Worm (Caenorhabditis elegans) whole organism, L2 larva: Measurements from ENCODE around the gene decr-1.2.
A peak's percentile ranks its signal among the peaks of the same experiment; 100 is the strongest.

ENCODE experiments used
- C34F6.9 ChIP-seq: fragments of 150-350 bp; optimal IDR thresholded peaks from 2 replicates; lab custom pipeline; 2014; ENCODE audit warnings: missing biosample characterization, missing genetic modification characterization
- F13H6.1 ChIP-seq: sonication (generic microtip); optimal IDR thresholded peaks from 2 replicates; lab custom pipeline; 2016; ENCODE audit warnings: missing genetic modification characterization, missing compliant biosample characterization
- R02D3.7 ChIP-seq: fragments of 150-350 bp; optimal IDR thresholded peaks from 2 replicates; lab custom pipeline; 2014; ENCODE audit warnings: missing biosample characterization, missing genetic modification characterization
- Y55F3AM.14 ChIP-seq: fragments of 200-800 bp; sonication (Bioruptor generic); optimal IDR thresholded peaks from 2 replicates; lab custom pipeline; 2018; ENCODE audit warnings: mild to moderate bottlenecking, missing genetic modification characterization, missing compliant biosample characterization
- aly-2 ChIP-seq: fragments of 150-350 bp; optimal IDR thresholded peaks from 2 replicates; lab custom pipeline; 2014; ENCODE audit warnings: missing biosample characterization, missing genetic modification characterization
- ama-1 ChIP-seq: fragments of 150-350 bp; optimal IDR thresholded peaks from 2 replicates; lab custom pipeline; 2018; ENCODE audit warnings: inconsistent platforms
- blmp-1 ChIP-seq: sonication (generic microtip); optimal IDR thresholded peaks from 2 replicates; lab custom pipeline; 2017; ENCODE audit warnings: missing genetic modification characterization, mild to moderate bottlenecking, missing compliant biosample characterization, antibody characterized with exemption, moderate library complexity; ENCODE audit not compliant: insufficient read depth
- ceh-82 ChIP-seq: fragments of 150-350 bp; optimal IDR thresholded peaks from 2 replicates; lab custom pipeline; 2014; ENCODE audit warnings: missing biosample characterization, missing genetic modification characterization
- crh-2 ChIP-seq: sonication (generic microtip); optimal IDR thresholded peaks from 2 replicates; lab custom pipeline; 2017; ENCODE audit warnings: missing biosample characterization, missing genetic modification characterization
- dmd-4 ChIP-seq: sonication (generic microtip); optimal IDR thresholded peaks from 2 replicates; lab custom pipeline; 2017; ENCODE audit warnings: missing biosample characterization, missing genetic modification characterization
- elt-1 ChIP-seq: fragments of 150-350 bp; optimal IDR thresholded peaks from 2 replicates; lab custom pipeline; 2014; ENCODE audit warnings: missing biosample characterization, missing genetic modification characterization
- elt-3 ChIP-seq: sonication (generic microtip); optimal IDR thresholded peaks from 2 replicates; lab custom pipeline; 2017; ENCODE audit warnings: missing biosample characterization, missing genetic modification characterization
- fos-1 ChIP-seq: fragments of 150-350 bp; optimal IDR thresholded peaks from 2 replicates; lab custom pipeline; 2014; ENCODE audit warnings: missing biosample characterization, missing genetic modification characterization
- gmeb-1 ChIP-seq: fragments of 150-350 bp; optimal IDR thresholded peaks from 2 replicates; lab custom pipeline; 2014; ENCODE audit warnings: missing biosample characterization, missing genetic modification characterization
- lin-13 ChIP-seq: fragments of 150-350 bp; optimal IDR thresholded peaks from 2 replicates; lab custom pipeline; 2014; ENCODE audit warnings: missing biosample characterization, missing genetic modification reagents, missing genetic modification characterization
- lin-39 ChIP-seq: fragments of 150-350 bp; optimal IDR thresholded peaks from 2 replicates; lab custom pipeline; 2014; ENCODE audit warnings: missing biosample characterization, missing genetic modification reagents, missing genetic modification characterization
- lsy-2 ChIP-seq, 2 experiments: fragments of 150-350 bp in 1 of 2; sonication (generic microtip) in 1 of 2; optimal IDR thresholded peaks; 2 replicates each; lab custom pipeline; 2014 to 2017; ENCODE audit warnings: missing biosample characterization in 2 of 2, missing genetic modification characterization in 2 of 2
- mab-5 ChIP-seq: fragments of 150-350 bp; optimal IDR thresholded peaks from 2 replicates; lab custom pipeline; 2014; ENCODE audit warnings: missing biosample characterization, missing genetic modification characterization
- mbf-1 ChIP-seq: sonication (generic microtip); optimal IDR thresholded peaks from 2 replicates; lab custom pipeline; 2017; ENCODE audit warnings: missing biosample characterization, missing genetic modification characterization
- nhr-10 ChIP-seq: sonication (generic microtip); optimal IDR thresholded peaks from 2 replicates; lab custom pipeline; 2017; ENCODE audit warnings: missing biosample characterization, missing genetic modification characterization
- nhr-11 ChIP-seq: fragments of 150-350 bp; optimal IDR thresholded peaks from 2 replicates; lab custom pipeline; 2014; ENCODE audit warnings: missing biosample characterization, missing genetic modification characterization
- nhr-129 ChIP-seq: fragments of 150-350 bp; optimal IDR thresholded peaks from 2 replicates; lab custom pipeline; 2014; ENCODE audit warnings: missing biosample characterization, missing genetic modification characterization
- nhr-21 ChIP-seq: fragments of 150-350 bp; optimal IDR thresholded peaks from 2 replicates; lab custom pipeline; 2014; ENCODE audit warnings: missing biosample characterization, missing genetic modification characterization
- nhr-23 ChIP-seq: fragments of 150-350 bp; optimal IDR thresholded peaks from 2 replicates; lab custom pipeline; 2014; ENCODE audit warnings: missing biosample characterization, missing genetic modification reagents, missing genetic modification characterization
- nhr-25 ChIP-seq: fragments of 150-350 bp; sonication (generic microtip); optimal IDR thresholded peaks from 3 replicates; lab custom pipeline; 2014; ENCODE audit warnings: missing biosample characterization, missing genetic modification characterization
- nhr-6 ChIP-seq: fragments of 150-350 bp; optimal IDR thresholded peaks from 2 replicates; lab custom pipeline; 2014; ENCODE audit warnings: missing biosample characterization, missing genetic modification characterization
- nhr-77 ChIP-seq: fragments of 150-350 bp; optimal IDR thresholded peaks from 2 replicates; lab custom pipeline; 2014; ENCODE audit warnings: missing biosample characterization, missing genetic modification characterization
- peb-1 ChIP-seq: fragments of 150-350 bp; optimal IDR thresholded peaks from 2 replicates; lab custom pipeline; 2014; ENCODE audit warnings: missing biosample characterization, missing genetic modification characterization
- sem-4 ChIP-seq: fragments of 150-350 bp; optimal IDR thresholded peaks from 2 replicates; lab custom pipeline; 2014; ENCODE audit warnings: missing biosample characterization, missing genetic modification reagents, missing genetic modification characterization
- skn-1 ChIP-seq: sonication (generic microtip); optimal IDR thresholded peaks from 2 replicates; lab custom pipeline; 2017; ENCODE audit warnings: missing biosample characterization, missing genetic modification characterization
- sma-3 ChIP-seq: sonication (generic microtip); optimal IDR thresholded peaks from 2 replicates; lab custom pipeline; 2016; ENCODE audit warnings: missing genetic modification reagents, missing genetic modification characterization, missing compliant biosample characterization
- sma-9 ChIP-seq, 2 experiments: fragments of 150-350 bp in 1 of 2; sonication (generic microtip) in 1 of 2; optimal IDR thresholded peaks; 2 replicates each; lab custom pipeline; 2014 to 2016; ENCODE audit warnings: missing genetic modification characterization in 2 of 2, mild to moderate bottlenecking in 1 of 2, missing biosample characterization in 1 of 2, missing compliant biosample characterization in 1 of 2, missing genetic modification reagents in 1 of 2, moderate library complexity in 1 of 2
- unc-39 ChIP-seq: fragments of 150-350 bp; optimal IDR thresholded peaks from 2 replicates; lab custom pipeline; 2014; ENCODE audit warnings: missing biosample characterization, missing genetic modification characterization
- unc-55 ChIP-seq: fragments of 150-350 bp; sonication (generic microtip); optimal IDR thresholded peaks from 3 replicates; lab custom pipeline; 2014; ENCODE audit warnings: missing biosample characterization, missing genetic modification reagents, missing genetic modification characterization
- ztf-1 ChIP-seq: fragments of 200-800 bp; sonication (Bioruptor generic); conservative IDR thresholded peaks from 2 replicates; pipeline ENCODE4 v1.3.6; 2022; ENCODE audit warnings: missing genetic modification characterization, missing compliant biosample characterization
- ztf-11 ChIP-seq: sonication (generic microtip); optimal IDR thresholded peaks from 2 replicates; lab custom pipeline; 2017; ENCODE audit warnings: missing biosample characterization, missing genetic modification characterization

The decr-1.2 gene

DNA sequence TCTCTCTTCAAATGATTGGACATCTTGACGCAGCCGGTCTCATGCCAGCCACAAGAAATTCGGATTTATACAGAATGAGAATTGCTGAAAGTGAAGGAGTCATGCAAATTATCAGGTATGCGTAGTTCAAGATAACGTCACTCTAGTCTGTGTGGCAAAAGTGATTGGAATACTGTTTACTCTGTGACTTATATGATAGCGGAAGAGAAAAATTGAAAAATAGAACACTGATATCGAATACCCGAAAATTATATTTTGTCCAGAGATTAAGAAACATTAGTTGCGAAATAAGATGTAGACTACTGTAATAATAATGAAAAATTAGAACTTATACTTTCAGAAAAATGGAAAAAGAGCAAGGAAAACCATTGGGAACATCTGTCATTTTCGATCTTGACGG is 29.9 kb upstream of the decr-1.2 start:
- no peak for TF ChIP-seq dmd-4 (tag; lab: Kevin White, UChicago)
- no peak for TF ChIP-seq C34F6.9 (tag; lab: Kevin White, UChicago)
- peak; percentile 92 for TF ChIP-seq fos-1
- no peak for TF ChIP-seq sma-3 (GFP tag; lab: Kevin White, UChicago)
- TF ChIP-seq unc-39, result no peak
- TF ChIP-seq nhr-21 (tag; lab: Kevin White, UChicago), result no peak
- TF ChIP-seq sma-9 (GFP tag; optimal IDR thresholded peaks at IDR 0.05; lab: Kevin White, UChicago), result peak; percentile 33
- TF ChIP-seq sma-9 (tag; optimal IDR thresholded peaks at IDR 0.05; lab: Kevin White, UChicago), result no peak
- TF ChIP-seq ztf-11 (tag; lab: Kevin White, UChicago), result no peak

DNA sequence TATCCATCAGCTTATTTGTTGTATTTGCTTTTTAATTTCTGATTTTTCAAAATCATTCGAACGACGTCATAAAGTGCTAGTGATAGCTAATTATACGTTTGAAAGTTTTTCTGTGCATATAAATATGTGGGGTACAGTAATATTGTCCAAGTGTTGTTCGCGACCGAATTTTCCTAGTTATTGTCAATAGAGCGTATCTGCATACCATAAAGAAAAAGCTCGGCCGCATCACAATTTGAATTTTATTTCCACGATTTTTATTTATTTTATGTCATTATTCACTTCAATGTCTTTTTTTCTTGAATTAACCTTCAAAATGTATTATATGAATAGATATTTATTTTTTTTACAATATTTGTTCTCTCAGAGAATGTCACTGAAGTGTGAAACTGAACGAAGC is 28.6 kb upstream of the decr-1.2 start, which contains the start of gene rnh-2:
Gene rnh-2, plus strand, starts transcription at position 368 of the 400 bp plus-strand sequence.
- TF ChIP-seq blmp-1 (tag; lab: Kevin White, UChicago) (no peak), F13H6.1 (tag; lab: Kevin White, UChicago) (peak; percentile 13), fos-1 (peak; percentile 49), nhr-6 (peak; percentile 7), gmeb-1 (peak; percentile 64), unc-39 (no peak), sma-9 (GFP tag; optimal IDR thresholded peaks at IDR 0.05; lab: Kevin White, UChicago) (peak; percentile 55), sma-9 (tag; optimal IDR thresholded peaks at IDR 0.05; lab: Kevin White, UChicago) (no peak), lin-13 (GFP tag; lab: Kevin White, UChicago) (peak; percentile 70), R02D3.7 (no peak), unc-55 (peak; percentile 86), lin-39 (tag; lab: Kevin White, UChicago) (no peak), nhr-77 (tag; lab: Kevin White, UChicago) (no peak), ztf-1 (GFP tag; lab: Robert Waterston, UW) (no peak), mbf-1 (tag; lab: Kevin White, UChicago) (no peak), crh-2 (tag; lab: Kevin White, UChicago) (peak; percentile 78), aly-2 (no peak), C34F6.9 (tag; lab: Kevin White, UChicago) (peak; percentile 82), nhr-23 (tag; lab: Kevin White, UChicago) (no peak), ztf-11 (tag; lab: Kevin White, UChicago) (no peak), nhr-129 (tag; lab: Kevin White, UChicago) (peak; percentile 58), ama-1 (lab: Kevin White, UChicago) (no peak), mab-5 (tag; lab: Kevin White, UChicago) (no peak), nhr-10 (tag; lab: Kevin White, UChicago) (no peak), nhr-25 (no peak), lsy-2 (tag; optimal IDR thresholded peaks at IDR 0.05; lab: Kevin White, UChicago) (peak; percentile 15 to 94), nhr-21 (tag; lab: Kevin White, UChicago) (peak; percentile 5), nhr-11 (no peak), skn-1 (tag; lab: Kevin White, UChicago) (peak; percentile 3), ceh-82 (tag; lab: Kevin White, UChicago) (no peak), elt-3 (no peak), sem-4 (peak; percentile 18), sma-3 (GFP tag; lab: Kevin White, UChicago) (peak; percentile 66)

- TF ChIP-seq nhr-25, result no peak
- no peak for TF ChIP-seq nhr-11
- TF ChIP-seq aly-2, result no peak
- no peak for TF ChIP-seq mab-5 (tag; lab: Kevin White, UChicago)
- no peak for TF ChIP-seq unc-55
- TF ChIP-seq Y55F3AM.14, result no peak
- TF ChIP-seq ceh-82 (tag; lab: Kevin White, UChicago), result no peak
Observed at ce11 chrII:8518210-8518609, 27.2 kb upstream of the decr-1.2 start, which contains the start of gene T13H5.8. Gene T13H5.8 (plus strand): TSS chrII:8518510.

- TF ChIP-seq sma-3 (GFP tag; lab: Kevin White, UChicago), result no peak
Observed at ce11 chrII:8520625-8521024, 24.8 kb upstream of the decr-1.2 start, which contains the start of gene cht-2. Gene cht-2 (plus strand): TSS chrII:8520925.

- peak in 1 of 2 experiments; percentile 74 for TF ChIP-seq lsy-2 (tag; optimal IDR thresholded peaks at IDR 0.05; lab: Kevin White, UChicago)
- peak; percentile 57 for TF ChIP-seq unc-55
- TF ChIP-seq crh-2 (tag; lab: Kevin White, UChicago), result peak; percentile 15
- peak; percentile 11 for TF ChIP-seq sem-4
- TF ChIP-seq F13H6.1 (tag; lab: Kevin White, UChicago), result peak; percentile 34
- TF ChIP-seq sma-3 (GFP tag; lab: Kevin White, UChicago), result peak; percentile 13
- peak; percentile 16 for TF ChIP-seq sma-9 (GFP tag; optimal IDR thresholded peaks at IDR 0.05; lab: Kevin White, UChicago)
- no peak for TF ChIP-seq sma-9 (tag; optimal IDR thresholded peaks at IDR 0.05; lab: Kevin White, UChicago)
- TF ChIP-seq gmeb-1, result peak; percentile 28
- TF ChIP-seq peb-1 (tag; lab: Kevin White, UChicago), result no peak
- no peak for TF ChIP-seq elt-1 (tag; lab: Kevin White, UChicago)
- TF ChIP-seq, all 48 proteins: peak for 8
Observed at ce11 chrII:8525133-8525736, 20.2 kb upstream of the decr-1.2 start, which contains the start of the genes prp-9 and mrps-18B. Gene prp-9 (minus strand): TSS chrII:8525396. Gene mrps-18B (plus strand): TSS chrII:8525681.
